Worm (Caenorhabditis elegans) whole organism, L1 larva: ENCODE measurements around the gene F08F8.11.

Source experiments
- ceh-63 ChIP-seq: fragments of 200-800 bp; sonication (Bioruptor generic); optimal IDR thresholded peaks from 2 replicates; lab custom pipeline; 2018; ENCODE audit warnings: mild to moderate bottlenecking, missing genetic modification characterization, missing compliant biosample characterization
- egl-27 ChIP-seq, 2 experiments: fragments of 150-350 bp in 1 of 2; sonication (generic microtip); optimal IDR thresholded peaks; 3 replicates each; lab custom pipeline; 2017 to 2018; ENCODE audit warnings: missing biosample characterization in 2 of 2, missing genetic modification characterization in 2 of 2, missing genetic modification reagents in 2 of 2
- nhr-11 ChIP-seq: fragments of 150-350 bp; optimal IDR thresholded peaks from 2 replicates; lab custom pipeline; 2014; ENCODE audit warnings: missing biosample characterization, missing genetic modification characterization
- skn-1 ChIP-seq: fragments of 150-350 bp; optimal IDR thresholded peaks from 2 replicates; lab custom pipeline; 2014; ENCODE audit warnings: missing biosample characterization, missing genetic modification characterization

DNA sequence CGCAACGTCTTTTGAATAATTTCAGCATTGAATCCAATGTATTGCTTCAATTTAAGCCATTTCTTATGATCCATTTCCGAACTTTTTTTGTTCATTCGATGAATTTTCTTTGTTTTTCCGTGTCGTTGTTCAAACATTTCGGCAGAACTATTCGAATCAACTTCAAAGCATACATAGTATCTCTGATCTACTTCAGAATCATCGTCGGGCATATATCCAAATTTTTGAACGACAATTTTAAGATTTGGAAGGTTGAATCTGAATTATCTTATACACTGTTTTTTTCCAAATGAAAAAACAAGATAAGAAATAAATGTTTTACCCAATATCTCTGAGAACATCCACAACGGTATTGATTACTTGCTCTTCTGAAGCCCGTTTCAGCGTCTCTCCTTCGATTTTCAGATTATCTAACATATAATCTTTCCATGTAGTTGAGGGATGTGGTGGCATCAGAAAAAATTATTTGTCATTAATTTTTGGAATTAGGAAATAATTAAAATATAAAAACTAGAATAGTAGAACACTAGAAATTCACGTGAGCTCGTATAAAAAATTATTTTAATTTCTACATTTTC, 36.5 kb upstream of the F08F8.11 start, which contains the start of gene lab-2:
- TF ChIP-seq egl-27 (tag; optimal IDR thresholded peaks at IDR 0.05; lab: Kevin White, UChicago) (no peak), skn-1 (no peak), nhr-11 (tag; lab: Kevin White, UChicago) (no peak), ceh-63 (GFP tag; lab: Kevin White, UChicago) (no peak)
